Fruit fly (Drosophila melanogaster) whole organism, embryonic: ENCODE results near the gene Mvb12.

ENCODE experiments used
- Ada2b ChIP-seq: fragments of 200-800 bp; sonication (Bioruptor generic); IDR thresholded peaks from 2 replicates; pipeline ENCODE4 v1.3.6; 2022; ENCODE audit warnings: missing biosample characterization, missing genetic modification characterization
- Bgb ChIP-seq: fragments of 200-800 bp; sonication (Bioruptor generic); IDR thresholded peaks from 2 replicates; pipeline ENCODE4 v1.3.6; 2022; ENCODE audit warnings: missing biosample characterization, missing genetic modification characterization; ENCODE audit not compliant: partially characterized antibody
- CG10366 ChIP-seq: fragments of 200-800 bp; sonication (Bioruptor generic); IDR thresholded peaks from 2 replicates; pipeline ENCODE4 v1.3.6; 2022; ENCODE audit warnings: missing biosample characterization, missing genetic modification characterization
- CG11093 ChIP-seq: fragments of 200-800 bp; sonication (Bioruptor generic); IDR thresholded peaks from 3 replicates; pipeline ENCODE4 v1.3.6; 2022; ENCODE audit warnings: missing biosample characterization, missing genetic modification characterization
- CG11247 ChIP-seq: fragments of 200-800 bp; sonication (Bioruptor generic); IDR thresholded peaks from 2 replicates; pipeline ENCODE4 v1.3.6; 2022; ENCODE audit warnings: missing biosample characterization, missing genetic modification characterization
- CG11560 ChIP-seq: fragments of 200-800 bp; sonication (Bioruptor generic); IDR thresholded peaks from 3 replicates; pipeline ENCODE4 v1.3.6; 2022; ENCODE audit warnings: missing biosample characterization, missing genetic modification characterization
- CG14441 ChIP-seq: fragments of 200-800 bp; sonication (Bioruptor generic); IDR thresholded peaks from 2 replicates; pipeline ENCODE4 v1.3.6; 2022; ENCODE audit warnings: missing biosample characterization, missing genetic modification characterization
- CG15514 ChIP-seq: fragments of 200-800 bp; sonication (Bioruptor generic); optimal IDR thresholded peaks from 3 replicates; lab custom pipeline; 2017; ENCODE audit warnings: missing biosample characterization, missing genetic modification characterization, mild to moderate bottlenecking, moderate library complexity, missing genetic modification reagents
- CG1602 ChIP-seq: fragments of 200-800 bp; sonication (Bioruptor generic); optimal IDR thresholded peaks from 3 replicates; lab custom pipeline; 2016; ENCODE audit warnings: missing biosample characterization, missing genetic modification characterization
- CG1603 ChIP-seq: fragments of 200-800 bp; sonication (Bioruptor generic); optimal IDR thresholded peaks from 2 replicates; lab custom pipeline; 2019; ENCODE audit warnings: missing biosample characterization, mild to moderate bottlenecking, missing genetic modification characterization, moderate library complexity
- CG17359 ChIP-seq: fragments of 200-800 bp; sonication (Bioruptor generic); optimal IDR thresholded peaks from 3 replicates; lab custom pipeline; 2018; ENCODE audit warnings: missing biosample characterization, mild to moderate bottlenecking, missing genetic modification characterization, moderate library complexity
- CG2199 ChIP-seq: fragments of 200-800 bp; sonication (Bioruptor generic); IDR thresholded peaks from 3 replicates; pipeline ENCODE4 v1.3.6; 2022; ENCODE audit warnings: missing biosample characterization, missing genetic modification characterization
- CG2889 ChIP-seq: fragments of 200-800 bp; sonication (Bioruptor generic); IDR thresholded peaks from 3 replicates; pipeline ENCODE4 v1.3.6; 2022; ENCODE audit warnings: missing biosample characterization, missing genetic modification characterization
- CG30431 ChIP-seq: fragments of 200-800 bp; sonication (Bioruptor generic); optimal IDR thresholded peaks from 2 replicates; lab custom pipeline; 2017; ENCODE audit warnings: missing biosample characterization, missing genetic modification characterization
- CG31365 ChIP-seq: fragments of 200-800 bp; sonication (Bioruptor generic); optimal IDR thresholded peaks from 2 replicates; lab custom pipeline; 2018; ENCODE audit warnings: missing biosample characterization, mild to moderate bottlenecking, missing genetic modification characterization
- CG32767 ChIP-seq: fragments of 200-800 bp; sonication (Bioruptor generic); IDR thresholded peaks from 2 replicates; pipeline ENCODE4 v1.3.6; 2022; ENCODE audit warnings: missing biosample characterization, missing genetic modification characterization
- CG3995 ChIP-seq: fragments of 200-800 bp; sonication (Bioruptor generic); optimal IDR thresholded peaks from 3 replicates; lab custom pipeline; 2016; ENCODE audit warnings: missing biosample characterization, missing genetic modification characterization
- CG4282 ChIP-seq: fragments of 200-800 bp; sonication (Bioruptor generic); optimal IDR thresholded peaks from 2 replicates; lab custom pipeline; 2016; ENCODE audit warnings: missing biosample characterization, missing genetic modification characterization
- CG6175 ChIP-seq: fragments of 200-800 bp; sonication (Bioruptor generic); IDR thresholded peaks from 3 replicates; pipeline ENCODE4 v1.3.6; 2022; ENCODE audit warnings: missing biosample characterization, missing genetic modification characterization
- CG7357 ChIP-seq: fragments of 200-800 bp; sonication (Bioruptor generic); IDR thresholded peaks from 3 replicates; pipeline ENCODE4 v1.3.6; 2022; ENCODE audit warnings: missing biosample characterization, missing genetic modification characterization
- CG7987 ChIP-seq: fragments of 200-800 bp; sonication (Bioruptor generic); optimal IDR thresholded peaks from 2 replicates; lab custom pipeline; 2018; ENCODE audit warnings: missing biosample characterization, mild to moderate bottlenecking, missing genetic modification characterization, moderate library complexity
- CG9609 ChIP-seq: fragments of 200-800 bp; sonication (Bioruptor generic); optimal IDR thresholded peaks from 3 replicates; lab custom pipeline; 2016; ENCODE audit warnings: missing biosample characterization, missing genetic modification characterization
- CG9817 ChIP-seq: fragments of 200-800 bp; sonication (Bioruptor generic); optimal IDR thresholded peaks from 2 replicates; lab custom pipeline; 2018; ENCODE audit warnings: missing biosample characterization, mild to moderate bottlenecking, missing genetic modification characterization, moderate library complexity
- CG9876 ChIP-seq: fragments of 200-800 bp; sonication (Bioruptor generic); optimal IDR thresholded peaks from 2 replicates; lab custom pipeline; 2016; ENCODE audit warnings: missing biosample characterization, missing genetic modification characterization
- CTCF ChIP-seq: fragments of 200-800 bp; sonication (Bioruptor generic); optimal IDR thresholded peaks from 2 replicates; lab custom pipeline; 2017; ENCODE audit warnings: missing biosample characterization, mild to moderate bottlenecking, missing genetic modification characterization, moderate library complexity
- CoRest ChIP-seq: fragments of 200-800 bp; sonication (Bioruptor generic); optimal IDR thresholded peaks from 3 replicates; lab custom pipeline; 2018; ENCODE audit warnings: missing biosample characterization, mild to moderate bottlenecking, missing genetic modification characterization, moderate library complexity
- Drgx ChIP-seq: fragments of 200-800 bp; sonication (Bioruptor generic); IDR thresholded peaks from 2 replicates; pipeline ENCODE4 v1.3.6; 2022; ENCODE audit warnings: missing biosample characterization, missing genetic modification characterization
- Ets65A ChIP-seq: fragments of 200-800 bp; sonication (Bioruptor generic); peaks from one replicate; lab custom pipeline; 2016; ENCODE audit warnings: missing biosample characterization, missing genetic modification characterization
- GATAe ChIP-seq: fragments of 200-800 bp; sonication (Bioruptor generic); conservative IDR thresholded peaks from 2 replicates; pipeline ENCODE4 v1.3.6; 2022; ENCODE audit warnings: missing biosample characterization, missing genetic modification characterization
- Hr78 ChIP-seq, 2 experiments: fragments of 200-800 bp in 1 of 2; fragments of >200 bp in 1 of 2; sonication (Bioruptor generic) in 1 of 2; optimal IDR thresholded peaks; 2 replicates each; lab custom pipeline; 2017 to 2019; ENCODE audit warnings: missing biosample characterization in 2 of 2, missing genetic modification characterization in 2 of 2, mild to moderate bottlenecking in 1 of 2, moderate library complexity in 1 of 2
- MBD-R2 ChIP-seq: fragments of 200-800 bp; sonication (Bioruptor generic); IDR thresholded peaks from 2 replicates; pipeline ENCODE4 v1.3.6; 2022; ENCODE audit warnings: missing biosample characterization, missing genetic modification characterization
- Oli ChIP-seq: fragments of 200-800 bp; sonication (Bioruptor generic); optimal IDR thresholded peaks from 2 replicates; lab custom pipeline; 2018; ENCODE audit warnings: missing biosample characterization, mild to moderate bottlenecking, missing genetic modification characterization, moderate library complexity
- Ptx1 ChIP-seq: fragments of 200-800 bp; sonication (Bioruptor generic); IDR thresholded peaks from 2 replicates; pipeline ENCODE4 v1.3.6; 2022; ENCODE audit warnings: missing biosample characterization, missing genetic modification characterization
- Sox102F ChIP-seq: fragments of 200-800 bp; sonication (Bioruptor generic); optimal IDR thresholded peaks from 2 replicates; lab custom pipeline; 2018; ENCODE audit warnings: missing biosample characterization, mild to moderate bottlenecking, missing genetic modification characterization, moderate library complexity
- Taf1 ChIP-seq: fragments of 200-800 bp; sonication (Bioruptor generic); IDR thresholded peaks from 2 replicates; pipeline ENCODE4 v1.3.6; 2022; ENCODE audit warnings: missing biosample characterization, missing genetic modification characterization
- dysf ChIP-seq: fragments of 200-800 bp; sonication (Bioruptor generic); IDR thresholded peaks from 3 replicates; pipeline ENCODE4 v1.3.6; 2022; ENCODE audit warnings: missing biosample characterization, missing genetic modification characterization
- en ChIP-seq: fragments of 200-800 bp; sonication (Bioruptor generic); optimal IDR thresholded peaks from 2 replicates; lab custom pipeline; 2016; ENCODE audit warnings: missing biosample characterization, missing genetic modification characterization
- esg ChIP-seq: fragments of 200-800 bp; sonication (Bioruptor generic); conservative IDR thresholded peaks from 2 replicates; pipeline ENCODE4 v1.3.6; 2022; ENCODE audit warnings: missing biosample characterization, missing genetic modification characterization
- gem ChIP-seq: fragments of 200-800 bp; sonication (Bioruptor generic); optimal IDR thresholded peaks from 2 replicates; lab custom pipeline; 2019; ENCODE audit warnings: missing biosample characterization, mild to moderate bottlenecking, missing genetic modification characterization, moderate library complexity
- grau ChIP-seq: fragments of 200-800 bp; optimal IDR thresholded peaks from 3 replicates; lab custom pipeline; 2019; ENCODE audit warnings: missing biosample characterization, mild to moderate bottlenecking, missing genetic modification characterization, moderate library complexity
- hkb ChIP-seq, 2 experiments: fragments of 200-800 bp in 1 of 2; fragments of >200 bp in 1 of 2; sonication (Bioruptor generic) in 1 of 2; IDR thresholded peaks in 1 of 2; optimal IDR thresholded peaks in 1 of 2; 2 replicates each; pipeline versions ENCODE4 v1.3.6 to Lab custom; 2017 to 2022; ENCODE audit warnings: missing biosample characterization in 1 of 2, missing genetic modification characterization in 1 of 2
- lmd ChIP-seq: fragments of 200-800 bp; sonication (Bioruptor generic); IDR thresholded peaks from 2 replicates; pipeline ENCODE4 v1.3.6; 2022; ENCODE audit warnings: missing biosample characterization, missing genetic modification characterization
- mld ChIP-seq: fragments of 200-800 bp; sonication (Bioruptor generic); IDR thresholded peaks from 3 replicates; pipeline ENCODE4 v1.3.6; 2022; ENCODE audit warnings: missing biosample characterization, missing genetic modification characterization; ENCODE audit not compliant: partially characterized antibody
- org-1 ChIP-seq: fragments of 200-800 bp; sonication (Bioruptor generic); optimal IDR thresholded peaks from 2 replicates; lab custom pipeline; 2017; ENCODE audit warnings: missing biosample characterization, missing genetic modification characterization
- prd ChIP-seq, 3 experiments: fragments of >200 bp in 2 of 3; fragments of 200-800 bp in 1 of 3; sonication (Bioruptor generic) in 1 of 3; optimal IDR thresholded peaks in 2 of 3; IDR thresholded peaks in 1 of 3; 2 replicates in 2 of 3; 3 replicates in 1 of 3; pipeline versions ENCODE4 v1.3.6 to Lab custom; 2017 to 2022; ENCODE audit warnings: missing biosample characterization in 1 of 3, missing genetic modification characterization in 1 of 3
- row ChIP-seq: fragments of 200-800 bp; sonication (Bioruptor generic); IDR thresholded peaks from 3 replicates; pipeline ENCODE4 v1.3.6; 2022; ENCODE audit warnings: missing biosample characterization, missing genetic modification characterization
- sisA ChIP-seq: fragments of 200-800 bp; sonication (Bioruptor generic); IDR thresholded peaks from 2 replicates; pipeline ENCODE4 v1.3.6; 2022; ENCODE audit warnings: missing biosample characterization, missing genetic modification characterization
- slbo ChIP-seq: fragments of 200-800 bp; sonication (Bioruptor generic); IDR thresholded peaks from 2 replicates; pipeline ENCODE4 v1.3.6; 2022; ENCODE audit warnings: missing biosample characterization, missing genetic modification characterization
- so ChIP-seq: fragments of 200-800 bp; sonication (Bioruptor generic); IDR thresholded peaks from 3 replicates; pipeline ENCODE4 v1.3.6; 2022; ENCODE audit warnings: missing biosample characterization, missing genetic modification characterization
- tx ChIP-seq: fragments of 200-800 bp; sonication (Bioruptor generic); optimal IDR thresholded peaks from 2 replicates; lab custom pipeline; 2016; ENCODE audit warnings: missing biosample characterization, missing genetic modification characterization

Gene Mvb12

DNA sequence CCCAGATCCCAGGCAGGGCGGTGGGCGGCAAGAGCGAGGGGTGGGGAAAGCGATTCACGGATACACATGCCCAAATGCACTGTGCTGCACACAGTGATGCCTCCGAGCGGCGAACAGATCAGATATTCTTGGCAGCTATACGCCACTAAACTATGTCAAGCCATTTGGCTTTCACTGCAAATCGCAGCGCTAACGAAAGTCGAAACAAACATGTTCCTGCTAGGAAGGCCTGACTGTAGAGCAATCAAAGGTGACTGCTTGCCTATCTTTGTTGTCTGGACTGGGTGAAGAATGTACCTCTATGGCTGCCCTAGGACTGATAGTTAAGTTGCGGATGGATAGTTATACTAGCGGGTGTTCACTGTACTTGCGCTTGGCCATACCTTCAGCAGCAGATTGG, 34.9 kb upstream of the Mvb12 start (continued):
- TF ChIP-seq CG14441 (GFP tag; lab: Robert Waterston, UW), result peak; percentile 37; the same call in 1 of the 2 replicates
- TF ChIP-seq CTCF (GFP tag; lab: Kevin White, UChicago), result no peak
- TF ChIP-seq CG6175 (GFP tag; lab: Robert Waterston, UW), result no peak
- no peak for TF ChIP-seq MBD-R2
- TF ChIP-seq GATAe, result no peak
- TF ChIP-seq Hr78 (GFP tag; optimal IDR thresholded peaks at IDR 0.05; lab: Kevin White, UChicago), result no peak
- TF ChIP-seq Ets65A (GFP tag; lab: Kevin White, UChicago), result peak; percentile 62
- TF ChIP-seq CG9609 (GFP tag; lab: Kevin White, UChicago), result peak; percentile 11
- TF ChIP-seq prd (optimal IDR thresholded peaks at IDR 0.05; lab: Kevin White, UChicago), result no peak
- TF ChIP-seq prd (GFP tag; IDR thresholded peaks at IDR 0.05; lab: Robert Waterston, UW), result peak; percentile 34; the same call in 1 of the 3 replicates
- no peak for TF ChIP-seq CG15514 (GFP tag; lab: Kevin White, UChicago)
- 0 out of 2 replicates have a peak, but pooled peaks have one; percentile 13 for TF ChIP-seq esg
- TF ChIP-seq tx (GFP tag; lab: Kevin White, UChicago), result no peak
- no peak for TF ChIP-seq CG2889 (GFP tag; lab: Robert Waterston, UW)
- no peak for TF ChIP-seq CoRest (tag; lab: Kevin White, UChicago)
- peak; percentile 36; the same call in 1 of the 2 replicates for TF ChIP-seq Ptx1 (GFP tag; lab: Robert Waterston, UW)
- peak; percentile 44; the same call in 2 of the 3 replicates for TF ChIP-seq row (GFP tag; lab: Robert Waterston, UW)
- TF ChIP-seq CG1603 (tag; lab: Kevin White, UChicago), result peak; percentile 39
- TF ChIP-seq Oli, result peak; percentile 15
- TF ChIP-seq CG10366 (GFP tag; lab: Robert Waterston, UW), result no peak
- TF ChIP-seq slbo (GFP tag; lab: Robert Waterston, UW), result peak; percentile 34
- no peak for TF ChIP-seq hkb (optimal IDR thresholded peaks at IDR 0.05; lab: Kevin White, UChicago)
- TF ChIP-seq hkb (GFP tag; IDR thresholded peaks at IDR 0.05; lab: Robert Waterston, UW), result peak; percentile 53
- 0 out of 3 replicates have a peak, but pooled peaks have one; percentile 19 for TF ChIP-seq CG7357 (GFP tag; lab: Robert Waterston, UW)
- TF ChIP-seq CG9817, result no peak
- peak; percentile 30; the same call in 1 of the 3 replicates for TF ChIP-seq CG11560 (tag; lab: Robert Waterston, UW)
- TF ChIP-seq en (GFP tag; lab: Kevin White, UChicago), result no peak
- peak; percentile 74 for TF ChIP-seq grau (tag; lab: Kevin White, UChicago)
- TF ChIP-seq CG9876 (GFP tag; lab: Kevin White, UChicago), result no peak
- peak; percentile 64 for TF ChIP-seq Drgx
- TF ChIP-seq CG11093, result peak; percentile 27; the same call in 1 of the 3 replicates
- TF ChIP-seq lmd (GFP tag; lab: Robert Waterston, UW), result peak; percentile 21; the same call in 1 of the 2 replicates
- TF ChIP-seq so (GFP tag; lab: Robert Waterston, UW), result 0 out of 3 replicates have a peak, but pooled peaks have one; percentile 12
- TF ChIP-seq Taf1, result 0 out of 2 replicates have a peak, but pooled peaks have one; percentile 32
- TF ChIP-seq mld, result no peak
- no peak for TF ChIP-seq CG31365 (tag; lab: Kevin White, UChicago)
- no peak for TF ChIP-seq CG2199 (GFP tag; lab: Robert Waterston, UW)
- TF ChIP-seq CG4282 (GFP tag; lab: Kevin White, UChicago), result no peak
- TF ChIP-seq CG3995 (GFP tag; lab: Kevin White, UChicago), result no peak
- TF ChIP-seq CG11247 (GFP tag; lab: Robert Waterston, UW), result no peak
- TF ChIP-seq CG30431 (GFP tag; lab: Kevin White, UChicago), result no peak
- no peak for TF ChIP-seq org-1 (GFP tag; lab: Kevin White, UChicago)
- TF ChIP-seq CG32767 (GFP tag; lab: Robert Waterston, UW), result 0 out of 2 replicates have a peak, but pooled peaks have one; percentile 21
- peak; percentile 3 for TF ChIP-seq gem (tag; lab: Kevin White, UChicago)
- no peak for TF ChIP-seq CG1602 (GFP tag; lab: Kevin White, UChicago)
- 0 out of 3 replicates have a peak, but pooled peaks have one; percentile 25 for TF ChIP-seq dysf (GFP tag; lab: Robert Waterston, UW)
- no peak for TF ChIP-seq CG7987 (GFP tag; lab: Kevin White, UChicago)
- TF ChIP-seq Bgb, result no peak
- peak; percentile 26 for TF ChIP-seq Sox102F (GFP tag; lab: Kevin White, UChicago)
- 0 out of 2 replicates have a peak, but pooled peaks have one; percentile 31 for TF ChIP-seq sisA (GFP tag; lab: Robert Waterston, UW)
- TF ChIP-seq CG17359 (tag; lab: Kevin White, UChicago), result peak; percentile 24
- 0 out of 2 replicates have a peak, but pooled peaks have one; percentile 33 for TF ChIP-seq Ada2b
